Fruit fly (Drosophila melanogaster): Measurements from ENCODE around the gene AANATL7.

DNA sequence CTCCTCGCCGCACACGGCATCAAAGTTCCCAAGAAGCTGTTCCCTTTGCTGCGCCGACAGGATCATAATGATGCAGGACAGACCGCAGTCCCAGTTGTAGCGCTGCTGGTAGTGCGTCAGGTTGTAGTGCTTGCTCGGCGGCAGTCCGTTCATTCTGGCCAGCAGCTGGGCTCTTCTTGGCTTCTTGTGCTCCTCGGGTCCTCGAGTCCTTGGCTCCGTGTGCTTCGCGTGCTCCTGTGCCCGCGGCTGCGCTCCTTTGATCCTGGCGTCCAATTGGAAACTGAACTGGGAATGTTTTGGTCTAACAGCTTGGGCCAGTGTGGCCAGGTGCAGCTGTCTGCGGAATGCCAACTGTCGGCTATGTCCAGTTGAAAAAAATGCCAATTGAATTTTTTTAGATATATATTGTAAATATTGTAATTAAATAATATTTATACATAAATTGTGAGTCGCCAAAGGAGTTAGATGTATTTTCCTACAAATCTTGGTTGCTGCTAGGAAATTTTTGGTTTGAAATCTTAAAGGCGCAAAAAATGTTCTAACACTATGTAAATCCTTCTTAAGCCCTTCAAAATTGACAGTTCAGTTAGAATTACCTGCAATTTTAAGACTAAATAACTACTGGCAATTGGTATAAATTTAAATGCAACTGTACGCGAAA is 4.4 kb downstream of the AANATL7 start, which contains the start of gene CG13760:
- TF ChIP-seq Mnt (GFP tag; optimal IDR thresholded peaks at IDR 0.05) (no peak), bab1 (GFP tag; optimal IDR thresholded peaks at IDR 0.05) (no peak), cic (GFP tag; optimal IDR thresholded peaks at IDR 0.05) (no peak), pad (GFP tag; optimal IDR thresholded peaks at IDR 0.05) (no peak), CG7045 (GFP tag; optimal IDR thresholded peaks at IDR 0.05) (no peak), CG1620 (GFP tag; optimal IDR thresholded peaks at IDR 0.05) (no peak), tj (GFP tag; optimal IDR thresholded peaks at IDR 0.05) (no peak), CG12768 (GFP tag; optimal IDR thresholded peaks at IDR 0.05) (no peak), ovo (GFP tag; optimal IDR thresholded peaks at IDR 0.05) (no peak), kay (GFP tag; ENCODE audit: borderline replicate concordance) (no peak), CG33017 (tag; optimal IDR thresholded peaks at IDR 0.05) (no peak), Hr96 (GFP tag; optimal IDR thresholded peaks at IDR 0.05) (no peak)

Measured in whole organism, adult.